Worm (Caenorhabditis elegans) whole organism, midembryonic: ENCODE measurements around the gene F07H5.7.

Source experiments
- T22C8.4 ChIP-seq: fragments of 200-800 bp; sonication (Bioruptor generic); IDR thresholded peaks from 2 replicates; pipeline ENCODE4 v1.3.6; 2022; ENCODE audit warnings: missing genetic modification characterization, missing compliant biosample characterization
- cog-1 ChIP-seq: sonication (generic microtip); optimal IDR thresholded peaks from 2 replicates; lab custom pipeline; 2016; ENCODE audit warnings: missing genetic modification characterization, missing compliant biosample characterization
- flt-1 ChIP-seq: fragments of 200-800 bp; sonication (Bioruptor generic); IDR thresholded peaks from 2 replicates; pipeline ENCODE4 v1.3.6; 2022; ENCODE audit warnings: missing genetic modification characterization, missing compliant biosample characterization
- ref-1 ChIP-seq: fragments of 200-800 bp; sonication (Bioruptor generic); conservative IDR thresholded peaks from 2 replicates; pipeline ENCODE4 v1.3.6; 2022; ENCODE audit warnings: missing genetic modification reagents, missing genetic modification characterization, missing compliant biosample characterization
- tab-1 ChIP-seq: fragments of 200-800 bp; sonication (Bioruptor generic); IDR thresholded peaks from 2 replicates; pipeline ENCODE4 v1.3.6; 2022; ENCODE audit warnings: missing genetic modification characterization, missing compliant biosample characterization
- ztf-23 ChIP-seq: fragments of 200-800 bp; sonication (Bioruptor generic); IDR thresholded peaks from 2 replicates; pipeline ENCODE4 v1.3.6; 2022; ENCODE audit warnings: missing genetic modification reagents, missing genetic modification characterization, missing compliant biosample characterization

ce11 chrII:8835857-8836256 lies 41.9 kb upstream of the F07H5.7 start, which contains the start of gene F46C5.4:
- no peak for TF ChIP-seq cog-1 (tag; lab: Kevin White, UChicago)
- no peak for TF ChIP-seq flt-1 (GFP tag; lab: Robert Waterston, UW)
- no peak for TF ChIP-seq T22C8.4
- no peak for TF ChIP-seq tab-1 (GFP tag; lab: Robert Waterston, UW)
- TF ChIP-seq ref-1 (GFP tag; lab: Robert Waterston, UW), result no peak
- TF ChIP-seq ztf-23, result no peak
